Worm (Caenorhabditis elegans): ENCODE results near the gene str-83.

The str-83 gene

ce11 chrV:3994048-3994447 lies 17.0 kb downstream of the str-83 start, which contains the start of gene K09D9.9:
TSS of gene K09D9.9 (minus strand) at chrV:3994148.
- TF ChIP-seq blmp-1 (tag; optimal IDR thresholded peaks at IDR 0.05): no peak
- no peak for TF ChIP-seq efl-1 (optimal IDR thresholded peaks at IDR 0.05)
- TF ChIP-seq efl-1 (GFP tag; optimal IDR thresholded peaks at IDR 0.05 in 1 of 2): peak in 1 of 2 experiments; percentile 87
- no peak for TF ChIP-seq fos-1 (tag; optimal IDR thresholded peaks at IDR 0.05)

- TF ChIP-seq xbp-1 (tag; optimal IDR thresholded peaks at IDR 0.05): no peak
- TF ChIP-seq lsy-2 (tag; optimal IDR thresholded peaks at IDR 0.05): no peak
- no peak for TF ChIP-seq F16B12.6 (tag; optimal IDR thresholded peaks at IDR 0.05)
- TF ChIP-seq nhr-47 (tag; optimal IDR thresholded peaks at IDR 0.05): no peak
- TF ChIP-seq snpc-4 (tag; optimal IDR thresholded peaks at IDR 0.05): no peak
- TF ChIP-seq vab-15 (tag; optimal IDR thresholded peaks at IDR 0.05): no peak
- TF ChIP-seq hlh-17 (GFP tag; optimal IDR thresholded peaks at IDR 0.05; ENCODE audit: borderline replicate concordance): no peak
- TF ChIP-seq unc-98 (GFP tag; IDR thresholded peaks at IDR 0.05): no peak
- TF ChIP-seq nhr-12 (tag; optimal IDR thresholded peaks at IDR 0.05): no peak
- TF ChIP-seq lin-15B (tag; optimal IDR thresholded peaks at IDR 0.05): no peak
- no peak for TF ChIP-seq ets-5 (GFP tag; IDR thresholded peaks at IDR 0.05)
- no peak for TF ChIP-seq mef-2 (tag; optimal IDR thresholded peaks at IDR 0.05)
- TF ChIP-seq tlp-1 (tag; optimal IDR thresholded peaks at IDR 0.05): no peak
- TF ChIP-seq sup-37 (GFP tag; optimal IDR thresholded peaks at IDR 0.05): no peak
Observed at ce11 chrV:3995838-3996237, 18.8 kb downstream of the str-83 start, which contains the start of gene srx-62. TSS of gene srx-62 (minus strand) at chrV:3995938.

- TF ChIP-seq isw-1 (GFP tag; IDR thresholded peaks at IDR 0.05) (no peak), blmp-1 (tag; optimal IDR thresholded peaks at IDR 0.05) (peak; percentile 63), fkh-4 (tag; optimal IDR thresholded peaks at IDR 0.05; ENCODE audit: borderline replicate concordance) (no peak), fkh-8 (tag; optimal IDR thresholded peaks at IDR 0.05) (no peak), mab-9 (GFP tag; IDR thresholded peaks at IDR 0.05) (no peak), sox-4 (tag; optimal IDR thresholded peaks at IDR 0.05) (no peak), zip-4 (GFP tag; optimal IDR thresholded peaks at IDR 0.05) (no peak), nhr-19 (GFP tag; conservative IDR thresholded peaks at IDR 0.05) (no peak)
Observed at ce11 chrV:4004577-4004976, 27.5 kb downstream of the str-83 start.

- no peak for TF ChIP-seq snu-23 (GFP tag; optimal IDR thresholded peaks at IDR 0.05)
- TF ChIP-seq hlh-4 (tag; optimal IDR thresholded peaks at IDR 0.05): no peak
- TF ChIP-seq tlp-1 (tag; optimal IDR thresholded peaks at IDR 0.05): no peak
- TF ChIP-seq lin-15B (tag; optimal IDR thresholded peaks at IDR 0.05): no peak
- no peak for TF ChIP-seq C34B4.2 (tag; optimal IDR thresholded peaks at IDR 0.05)
- TF ChIP-seq ceh-8 (GFP tag; optimal IDR thresholded peaks at IDR 0.05): no peak
- no peak for TF ChIP-seq ceh-82 (tag; optimal IDR thresholded peaks at IDR 0.05)
- TF ChIP-seq egl-13 (tag; optimal IDR thresholded peaks at IDR 0.05): no peak
- no peak for TF ChIP-seq C04F5.9 (tag; optimal IDR thresholded peaks at IDR 0.05)
- TF ChIP-seq aly-2 (tag; optimal IDR thresholded peaks at IDR 0.05): no peak
- TF ChIP-seq elt-3 (tag; optimal IDR thresholded peaks at IDR 0.05): no peak
- TF ChIP-seq lsy-2 (tag; optimal IDR thresholded peaks at IDR 0.05): no peak
- TF ChIP-seq snpc-4 (tag; optimal IDR thresholded peaks at IDR 0.05): no peak
Observed at ce11 chrV:4005219-4005618, 28.2 kb downstream of the str-83 start, which contains the start of gene srh-8. TSS of gene srh-8 (plus strand) at chrV:4005519.

ce11 chrV:4007927-4008326 lies 30.9 kb downstream of the str-83 start, which contains the start of gene srh-7:
TSS of gene srh-7 (plus strand) at chrV:4008227.
- no peak for TF ChIP-seq mab-9 (GFP tag; IDR thresholded peaks at IDR 0.05)
- no peak for TF ChIP-seq ets-5 (GFP tag; IDR thresholded peaks at IDR 0.05)
- TF ChIP-seq C16A3.4 (tag; optimal IDR thresholded peaks at IDR 0.05): no peak

All from whole organism, L1 larva.